Fruit fly (Drosophila melanogaster) whole organism, embryonic: ENCODE measurements around the gene Gr93a.

Experiments
- BEAF-32 ChIP-seq: fragments of 200-800 bp; sonication (Bioruptor generic); optimal IDR thresholded peaks from 3 replicates; lab custom pipeline; 2017; ENCODE audit warnings: missing biosample characterization, missing genetic modification characterization, mild to moderate bottlenecking, moderate library complexity, missing genetic modification reagents
- CG10543 ChIP-seq: fragments of 200-800 bp; sonication (Bioruptor generic); optimal IDR thresholded peaks from 3 replicates; lab custom pipeline; 2017; ENCODE audit warnings: missing biosample characterization, mild to moderate bottlenecking, missing genetic modification characterization, moderate library complexity
- CG10959 ChIP-seq: fragments of 200-800 bp; sonication (Bioruptor generic); IDR thresholded peaks from 2 replicates; pipeline ENCODE4 v1.3.6; 2022; ENCODE audit warnings: missing biosample characterization, missing genetic modification characterization
- CG11247 ChIP-seq: fragments of 200-800 bp; sonication (Bioruptor generic); IDR thresholded peaks from 2 replicates; pipeline ENCODE4 v1.3.6; 2022; ENCODE audit warnings: missing biosample characterization, missing genetic modification characterization
- CG11696 ChIP-seq: fragments of 200-800 bp; sonication (Bioruptor generic); IDR thresholded peaks from 2 replicates; pipeline ENCODE4 v1.3.6; 2022; ENCODE audit warnings: missing biosample characterization, missing genetic modification characterization
- CG11723 ChIP-seq: fragments of 200-800 bp; sonication (Bioruptor generic); optimal IDR thresholded peaks from 2 replicates; lab custom pipeline; 2017; ENCODE audit warnings: missing biosample characterization, mild to moderate bottlenecking, missing genetic modification characterization
- CG12104 ChIP-seq: fragments of 200-800 bp; sonication (Bioruptor generic); optimal IDR thresholded peaks from 3 replicates; lab custom pipeline; 2016; ENCODE audit warnings: missing biosample characterization, missing genetic modification characterization
- CG12299 ChIP-seq: fragments of 200-800 bp; sonication (Bioruptor generic); optimal IDR thresholded peaks from 2 replicates; lab custom pipeline; 2018; ENCODE audit warnings: missing biosample characterization, mild to moderate bottlenecking, missing genetic modification characterization
- CG13296 ChIP-seq: fragments of 200-800 bp; sonication (Bioruptor generic); optimal IDR thresholded peaks from 3 replicates; lab custom pipeline; 2018; ENCODE audit warnings: missing biosample characterization, mild to moderate bottlenecking, missing genetic modification characterization
- CG13775 ChIP-seq: fragments of 200-800 bp; sonication (Bioruptor generic); optimal IDR thresholded peaks from 3 replicates; lab custom pipeline; 2017; ENCODE audit warnings: missing biosample characterization, mild to moderate bottlenecking, missing genetic modification characterization
- CG14965 ChIP-seq: fragments of 200-800 bp; sonication (Bioruptor generic); optimal IDR thresholded peaks from 2 replicates; lab custom pipeline; 2016; ENCODE audit warnings: missing biosample characterization, missing genetic modification characterization, borderline replicate concordance
- CG15011 ChIP-seq: fragments of 200-800 bp; sonication (Bioruptor generic); optimal IDR thresholded peaks from 3 replicates; lab custom pipeline; 2018; ENCODE audit warnings: missing biosample characterization, mild to moderate bottlenecking, missing genetic modification characterization
- CG15479 ChIP-seq: fragments of 200-800 bp; sonication (Bioruptor generic); optimal IDR thresholded peaks from 3 replicates; lab custom pipeline; 2019; ENCODE audit warnings: missing biosample characterization, mild to moderate bottlenecking, missing genetic modification characterization, moderate library complexity
- CG15601 ChIP-seq: fragments of 200-800 bp; sonication (Bioruptor generic); optimal IDR thresholded peaks from 3 replicates; lab custom pipeline; 2019; ENCODE audit warnings: missing biosample characterization, mild to moderate bottlenecking, missing genetic modification characterization, moderate library complexity
- CG1603 ChIP-seq: fragments of 200-800 bp; sonication (Bioruptor generic); optimal IDR thresholded peaks from 2 replicates; lab custom pipeline; 2019; ENCODE audit warnings: missing biosample characterization, mild to moderate bottlenecking, missing genetic modification characterization, moderate library complexity
- CG17385 ChIP-seq: fragments of 200-800 bp; sonication (Bioruptor generic); optimal IDR thresholded peaks from 3 replicates; lab custom pipeline; 2018; ENCODE audit warnings: missing biosample characterization, mild to moderate bottlenecking, missing genetic modification characterization
- CG7928 ChIP-seq: fragments of 200-800 bp; sonication (Bioruptor generic); optimal IDR thresholded peaks from 2 replicates; lab custom pipeline; 2017; ENCODE audit warnings: missing biosample characterization, mild to moderate bottlenecking, missing genetic modification characterization
- CrebB ChIP-seq: fragments of 200-800 bp; sonication (Bioruptor generic); optimal IDR thresholded peaks from 3 replicates; lab custom pipeline; 2018; ENCODE audit warnings: missing biosample characterization, mild to moderate bottlenecking, missing genetic modification characterization
- E2f2 ChIP-seq: fragments of 200-800 bp; sonication (Bioruptor generic); IDR thresholded peaks from 2 replicates; pipeline ENCODE4 v1.3.6; 2022; ENCODE audit warnings: missing biosample characterization, missing genetic modification characterization
- Fer1 ChIP-seq: fragments of 200-800 bp; sonication (Bioruptor generic); optimal IDR thresholded peaks from 2 replicates; lab custom pipeline; 2017; ENCODE audit warnings: missing biosample characterization, mild to moderate bottlenecking, missing genetic modification characterization
- Hey ChIP-seq: fragments of 200-800 bp; sonication (Bioruptor generic); optimal IDR thresholded peaks from 3 replicates; lab custom pipeline; 2018; ENCODE audit warnings: missing biosample characterization, mild to moderate bottlenecking, missing genetic modification characterization
- Kr ChIP-seq: fragments of 200-800 bp; sonication (Bioruptor generic); optimal IDR thresholded peaks from 2 replicates; lab custom pipeline; 2017; ENCODE audit warnings: missing biosample characterization, mild to moderate bottlenecking, missing genetic modification characterization
- Lim3 ChIP-seq: fragments of 200-800 bp; sonication (Bioruptor generic); IDR thresholded peaks from 2 replicates; pipeline ENCODE4 v1.3.6; 2022; ENCODE audit warnings: missing biosample characterization, missing genetic modification characterization
- NC2α ChIP-seq: fragments of 200-800 bp; sonication (Bioruptor generic); optimal IDR thresholded peaks from 2 replicates; lab custom pipeline; 2016; ENCODE audit warnings: missing biosample characterization, missing genetic modification characterization
- NFAT ChIP-seq: fragments of 200-800 bp; sonication (Bioruptor generic); IDR thresholded peaks from 2 replicates; pipeline ENCODE4 v1.3.6; 2022; ENCODE audit warnings: missing biosample characterization, missing genetic modification characterization
- PHDP ChIP-seq: fragments of 200-800 bp; sonication (Bioruptor generic); optimal IDR thresholded peaks from 3 replicates; lab custom pipeline; 2018; ENCODE audit warnings: missing biosample characterization, mild to moderate bottlenecking, missing genetic modification characterization, moderate library complexity
- Pdp1 ChIP-seq, 2 experiments: fragments of 200-800 bp; sonication (Bioruptor generic); optimal IDR thresholded peaks; 3 replicates each; lab custom pipeline; 2016; ENCODE audit warnings: missing biosample characterization in 2 of 2, missing genetic modification characterization in 2 of 2, mild to moderate bottlenecking in 1 of 2, moderate library complexity in 1 of 2
- Ptx1 ChIP-seq: fragments of 200-800 bp; sonication (Bioruptor generic); IDR thresholded peaks from 2 replicates; pipeline ENCODE4 v1.3.6; 2022; ENCODE audit warnings: missing biosample characterization, missing genetic modification characterization
- Rx ChIP-seq: fragments of 200-800 bp; sonication (Bioruptor generic); IDR thresholded peaks from 2 replicates; pipeline ENCODE4 v1.3.6; 2022; ENCODE audit warnings: missing biosample characterization, missing genetic modification characterization
- Sin3A ChIP-seq: fragments of >200 bp; optimal IDR thresholded peaks from 2 replicates; lab custom pipeline; 2018
- Six4 ChIP-seq: fragments of 200-800 bp; sonication (Bioruptor generic); optimal IDR thresholded peaks from 2 replicates; lab custom pipeline; 2016; ENCODE audit warnings: missing biosample characterization, missing genetic modification characterization
- Ssrp ChIP-seq: fragments of 200-800 bp; sonication (Bioruptor generic); optimal IDR thresholded peaks from 2 replicates; lab custom pipeline; 2018; ENCODE audit warnings: missing biosample characterization, mild to moderate bottlenecking, missing genetic modification characterization, moderate library complexity
- abd-A ChIP-seq: fragments of 200-800 bp; sonication (Bioruptor generic); optimal IDR thresholded peaks from 3 replicates; lab custom pipeline; 2019; ENCODE audit warnings: missing biosample characterization, mild to moderate bottlenecking, missing genetic modification characterization, moderate library complexity
- chif ChIP-seq, 2 experiments: fragments of 200-800 bp; sonication (Bioruptor generic); optimal IDR thresholded peaks; 3 replicates each; lab custom pipeline; 2016; ENCODE audit warnings: missing biosample characterization in 2 of 2, missing genetic modification characterization in 2 of 2
- eve ChIP-seq, 2 experiments: fragments of >200 bp; optimal IDR thresholded peaks; 2 replicates each; lab custom pipeline; 2017; ENCODE audit warnings: missing biosample characterization in 2 of 2, missing genetic modification characterization in 2 of 2
- gce ChIP-seq: fragments of 200-800 bp; sonication (Bioruptor generic); IDR thresholded peaks from 3 replicates; pipeline ENCODE4 v1.3.6; 2022; ENCODE audit warnings: missing biosample characterization, missing genetic modification characterization
- gro ChIP-seq: fragments of 200-800 bp; sonication (Bioruptor generic); optimal IDR thresholded peaks from 2 replicates; lab custom pipeline; 2016; ENCODE audit warnings: missing biosample characterization, missing genetic modification characterization
- hb ChIP-seq: fragments of 200-800 bp; sonication (Bioruptor generic); IDR thresholded peaks from 3 replicates; pipeline ENCODE4 v1.3.6; 2022; ENCODE audit warnings: missing biosample characterization, missing genetic modification characterization; ENCODE audit not compliant: partially characterized antibody
- insv ChIP-seq, 2 experiments: fragments of 200-800 bp; sonication (Bioruptor generic); optimal IDR thresholded peaks; 3 replicates each; lab custom pipeline; 2016 to 2018; ENCODE audit warnings: missing biosample characterization in 2 of 2, missing genetic modification characterization in 2 of 2
- lab ChIP-seq: fragments of 200-800 bp; sonication (Bioruptor generic); optimal IDR thresholded peaks from 3 replicates; lab custom pipeline; 2017; ENCODE audit warnings: missing biosample characterization, missing genetic modification characterization, mild to moderate bottlenecking, moderate library complexity, missing genetic modification reagents
- lmd ChIP-seq: fragments of 200-800 bp; sonication (Bioruptor generic); IDR thresholded peaks from 2 replicates; pipeline ENCODE4 v1.3.6; 2022; ENCODE audit warnings: missing biosample characterization, missing genetic modification characterization
- nerfin-1 ChIP-seq: fragments of 200-800 bp; sonication (Bioruptor generic); optimal IDR thresholded peaks from 3 replicates; lab custom pipeline; 2019; ENCODE audit warnings: missing biosample characterization, mild to moderate bottlenecking, missing genetic modification characterization, moderate library complexity
- pnt ChIP-seq: fragments of 200-800 bp; sonication (Bioruptor generic); optimal IDR thresholded peaks from 3 replicates; lab custom pipeline; 2016; ENCODE audit warnings: missing biosample characterization, missing genetic modification characterization
- rib ChIP-seq: fragments of 200-800 bp; sonication (Bioruptor generic); IDR thresholded peaks from 2 replicates; pipeline ENCODE4 v1.3.6; 2022; ENCODE audit warnings: missing biosample characterization, missing genetic modification characterization
- sqz ChIP-seq: fragments of 200-800 bp; sonication (Bioruptor generic); optimal IDR thresholded peaks from 3 replicates; lab custom pipeline; 2018; ENCODE audit warnings: missing biosample characterization, mild to moderate bottlenecking, missing genetic modification characterization
- twi ChIP-seq: fragments of 200-800 bp; optimal IDR thresholded peaks from 2 replicates; lab custom pipeline; 2019; ENCODE audit warnings: missing biosample characterization, mild to moderate bottlenecking, missing genetic modification characterization, moderate library complexity
- unc-4 ChIP-seq: fragments of 200-800 bp; sonication (Bioruptor generic); IDR thresholded peaks from 2 replicates; pipeline ENCODE4 v1.3.6; 2022; ENCODE audit warnings: missing biosample characterization, missing genetic modification characterization; ENCODE audit not compliant: partially characterized antibody
- vnd ChIP-seq: fragments of 200-800 bp; sonication (Bioruptor generic); IDR thresholded peaks from 3 replicates; pipeline ENCODE4 v1.3.6; 2022; ENCODE audit warnings: missing biosample characterization, missing genetic modification characterization; ENCODE audit not compliant: partially characterized antibody
- z ChIP-seq: fragments of 200-800 bp; sonication (Bioruptor generic); IDR thresholded peaks from 3 replicates; pipeline ENCODE4 v1.3.6; 2022; ENCODE audit warnings: missing biosample characterization, missing genetic modification characterization

Gr93a gene

DNA sequence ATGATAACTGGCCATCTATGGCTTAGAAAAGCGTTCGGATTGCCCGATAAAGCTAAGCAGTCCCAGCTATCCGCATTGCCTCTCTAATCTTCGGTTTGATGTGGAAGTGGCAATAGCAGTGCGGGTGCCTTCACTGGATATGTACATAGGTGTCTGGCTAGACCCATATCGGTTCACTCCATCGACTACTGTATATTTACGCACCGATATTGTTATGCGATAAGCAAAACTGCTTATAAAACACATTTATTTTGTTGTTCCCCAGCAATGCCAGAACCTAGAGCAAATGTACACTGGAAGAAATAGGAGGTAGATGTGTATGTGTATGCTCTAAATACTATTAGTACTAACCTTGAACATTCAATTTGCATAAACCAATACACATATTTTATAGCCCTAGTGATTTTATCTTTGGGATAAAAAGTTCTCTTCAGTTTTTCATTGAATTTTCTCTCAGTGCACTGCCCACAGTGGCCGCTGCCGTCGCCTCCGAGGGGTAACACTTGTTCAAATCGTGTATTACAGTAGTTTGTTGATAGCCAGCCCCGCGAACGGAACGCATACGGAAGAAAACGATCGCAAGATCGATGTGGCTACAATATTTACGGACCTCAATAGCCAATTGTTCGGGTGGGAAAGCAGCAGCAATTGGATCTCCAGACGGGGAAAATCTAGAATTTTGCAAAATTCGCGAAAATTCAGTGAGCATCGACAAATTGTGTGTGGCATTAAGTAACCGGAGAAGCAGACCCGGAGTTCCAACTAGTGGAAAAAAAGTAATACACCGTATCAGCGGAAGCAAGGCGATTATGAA, 38.1 kb downstream of the Gr93a start, which contains the start of gene CG31431 (continued):
- peak; percentile 93 for TF ChIP-seq NC2α
- peak; percentile 93 for TF ChIP-seq Ssrp
- TF ChIP-seq Fer1, result peak; percentile 98
- TF ChIP-seq Rx (GFP tag; lab: Robert Waterston, UW), result peak; percentile 96
- TF ChIP-seq rib (GFP tag; lab: Robert Waterston, UW), result peak; percentile 98
- TF ChIP-seq NFAT (GFP tag; lab: Robert Waterston, UW), result peak; percentile 97
- peak; percentile 98 for TF ChIP-seq CG11247 (GFP tag; lab: Robert Waterston, UW)
- peak; percentile 99 for TF ChIP-seq lab
- TF ChIP-seq CG10959, result peak; percentile 95
- TF ChIP-seq CG12299 (tag; lab: Kevin White, UChicago), result peak; percentile 96
- TF ChIP-seq CG7928 (GFP tag; lab: Kevin White, UChicago), result peak; percentile 80
- peak; percentile 95 for TF ChIP-seq CG12104 (GFP tag; lab: Kevin White, UChicago)
- TF ChIP-seq Pdp1 (GFP tag; optimal IDR thresholded peaks at IDR 0.05; lab: Kevin White, UChicago), result peak; percentile 98
- peak; percentile 90 for TF ChIP-seq CG15601 (tag; lab: Kevin White, UChicago)
- peak; percentile 92 for TF ChIP-seq sqz (GFP tag; lab: Kevin White, UChicago)
- TF ChIP-seq CG14965, result peak; percentile 85
- peak; percentile 43 for TF ChIP-seq Kr (GFP tag; lab: Kevin White, UChicago)
- TF ChIP-seq abd-A (tag; lab: Kevin White, UChicago), result peak; percentile 71
- TF ChIP-seq pnt, result peak; percentile 95
- TF ChIP-seq chif (GFP tag; optimal IDR thresholded peaks at IDR 0.05; lab: Kevin White, UChicago), result peak; percentile 97
- TF ChIP-seq eve (GFP tag; optimal IDR thresholded peaks at IDR 0.05; lab: Kevin White, UChicago), result peak; percentile 73 to 97
- TF ChIP-seq CG13775 (GFP tag; lab: Kevin White, UChicago), result peak; percentile 95
- peak; percentile 96 for TF ChIP-seq CG17385 (GFP tag; lab: Kevin White, UChicago)
- TF ChIP-seq gce (GFP tag; lab: Robert Waterston, UW), result peak; percentile 95
- TF ChIP-seq CG13296, result peak; percentile 98
- peak; percentile 98 for TF ChIP-seq gro (GFP tag; lab: Kevin White, UChicago)
- TF ChIP-seq CG15479, result peak; percentile 58
- peak; percentile 88 for TF ChIP-seq CG11696 (GFP tag; lab: Robert Waterston, UW)
- TF ChIP-seq Sin3A (lab: Kevin White, UChicago), result no peak
- peak; percentile 19 to 70 for TF ChIP-seq insv (GFP tag; optimal IDR thresholded peaks at IDR 0.05; lab: Kevin White, UChicago)
- peak; percentile 16 for TF ChIP-seq BEAF-32
- peak; percentile 97 for TF ChIP-seq Ptx1 (GFP tag; lab: Robert Waterston, UW)
- TF ChIP-seq CrebB (tag; lab: Kevin White, UChicago), result peak; percentile 97
- TF ChIP-seq hb (GFP tag; lab: Robert Waterston, UW), result no peak
- peak; percentile 93 for TF ChIP-seq twi
- TF ChIP-seq Lim3 (GFP tag; lab: Robert Waterston, UW), result peak; percentile 79
- peak; percentile 72; the same call in 2 of the 3 replicates for TF ChIP-seq z (GFP tag; lab: Robert Waterston, UW)
- no peak for TF ChIP-seq unc-4 (GFP tag; lab: Robert Waterston, UW)
- TF ChIP-seq CG1603 (tag; lab: Kevin White, UChicago), result peak; percentile 98
- TF ChIP-seq CG15011, result peak; percentile 96
- peak; percentile 97 for TF ChIP-seq CG10543 (GFP tag; lab: Kevin White, UChicago)
- no peak for TF ChIP-seq vnd
- peak; percentile 98 for TF ChIP-seq lmd
- TF ChIP-seq CG11723 (GFP tag; lab: Kevin White, UChicago), result peak; percentile 88
- TF ChIP-seq nerfin-1 (tag; lab: Kevin White, UChicago), result peak; percentile 90
- peak; percentile 81 for TF ChIP-seq E2f2 (GFP tag; lab: Robert Waterston, UW)
- peak; percentile 98 for TF ChIP-seq PHDP (tag; lab: Kevin White, UChicago)
- TF ChIP-seq Six4 (GFP tag; lab: Kevin White, UChicago), result peak; percentile 96
- TF ChIP-seq Hey, result peak; percentile 89
